Worm (Caenorhabditis elegans): ENCODE results near the gene T14B4.9.

The T14B4.9 gene

DNA sequence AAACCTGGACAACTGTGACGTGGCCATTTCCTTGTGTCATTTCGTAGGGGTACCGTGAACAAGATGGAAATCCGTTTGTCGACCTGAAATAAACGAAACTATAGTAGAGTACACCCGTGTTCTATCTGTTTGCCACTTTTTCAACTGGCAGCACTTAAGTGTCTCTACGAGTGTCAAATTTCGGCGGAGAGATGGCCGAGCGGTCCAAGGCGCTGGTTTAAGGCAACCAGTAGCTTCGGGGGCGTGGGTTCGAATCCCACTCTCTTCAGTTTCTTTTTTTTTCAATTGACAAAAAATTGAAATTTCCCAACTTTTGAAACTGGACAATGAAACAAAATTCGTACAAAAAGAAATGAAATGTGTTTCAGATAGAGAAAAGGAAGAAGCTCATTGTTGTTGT, 12.0 kb downstream of the T14B4.9 start:
- TF ChIP-seq sox-4 (tag; optimal IDR thresholded peaks at IDR 0.05) (no peak), swsn-7 (tag; optimal IDR thresholded peaks at IDR 0.05) (peak; percentile 32), dpl-1 (GFP tag; optimal IDR thresholded peaks at IDR 0.05) (peak in 2 of 3 experiments; percentile 1 to 14), alr-1 (tag; optimal IDR thresholded peaks at IDR 0.05; ENCODE audit: borderline replicate concordance) (no peak), mep-1 (tag; optimal IDR thresholded peaks at IDR 0.05) (peak; percentile 1), elt-3 (tag; optimal IDR thresholded peaks at IDR 0.05) (peak in 2 of 6 experiments; percentile 9 to 17), snu-23 (GFP tag; optimal IDR thresholded peaks at IDR 0.05) (peak; percentile 62), zag-1 (tag; optimal IDR thresholded peaks at IDR 0.05) (no peak), nhr-19 (GFP tag; conservative IDR thresholded peaks at IDR 0.05) (peak; percentile 64), mab-9 (GFP tag; IDR thresholded peaks at IDR 0.05) (no peak), mef-2 (tag; optimal IDR thresholded peaks at IDR 0.05) (no peak), grh-1 (GFP tag; IDR thresholded peaks at IDR 0.05) (0 out of 2 replicates have a peak, but pooled peaks have one; percentile 9), F16B12.6 (tag; optimal IDR thresholded peaks at IDR 0.05) (no peak), lsy-2 (tag; optimal IDR thresholded peaks at IDR 0.05) (peak; percentile 18 to 50), lin-35 (GFP tag; optimal IDR thresholded peaks at IDR 0.05) (peak; percentile 13 to 53), sptf-1 (tag; optimal IDR thresholded peaks at IDR 0.05) (no peak), ceh-63 (GFP tag; optimal IDR thresholded peaks at IDR 0.05) (no peak), nhr-76 (tag; optimal IDR thresholded peaks at IDR 0.05) (no peak), nhr-71 (tag; optimal IDR thresholded peaks at IDR 0.05) (peak; percentile 56), lin-15B (tag; optimal IDR thresholded peaks at IDR 0.05) (no peak), nhr-47 (tag; optimal IDR thresholded peaks at IDR 0.05) (peak; percentile 52), tlp-1 (tag; optimal IDR thresholded peaks at IDR 0.05) (no peak), aha-1 (tag; optimal IDR thresholded peaks at IDR 0.05) (no peak), fkh-4 (tag; optimal IDR thresholded peaks at IDR 0.05; ENCODE audit: borderline replicate concordance) (no peak), nhr-77 (tag; optimal IDR thresholded peaks at IDR 0.05) (peak; percentile 45), skn-1 (tag; optimal IDR thresholded peaks at IDR 0.05) (peak; percentile 7), unc-86 (tag; optimal IDR thresholded peaks at IDR 0.05) (no peak), nhr-20 (tag; optimal IDR thresholded peaks at IDR 0.05) (peak; percentile 85), hlh-4 (tag; optimal IDR thresholded peaks at IDR 0.05) (no peak), ceh-88 (GFP tag; IDR thresholded peaks at IDR 0.05) (no peak), nhr-90 (tag; optimal IDR thresholded peaks at IDR 0.05; ENCODE audit: poor library complexity) (peak; percentile 3), efl-1 (optimal IDR thresholded peaks at IDR 0.05) (peak in 1 of 2 experiments; percentile 31), efl-1 (GFP tag; optimal IDR thresholded peaks at IDR 0.05 in 1 of 2) (peak; percentile 17 to 89), lin-14 (GFP tag; optimal IDR thresholded peaks at IDR 0.05) (peak; percentile 46), irx-1 (tag; optimal IDR thresholded peaks at IDR 0.05) (peak; percentile 32), xbp-1 (tag; optimal IDR thresholded peaks at IDR 0.05) (peak; percentile 26), lir-3 (tag; optimal IDR thresholded peaks at IDR 0.05; ENCODE audit: poor library complexity) (peak; percentile 25), ama-1 (optimal IDR thresholded peaks at IDR 0.05) (no peak), egl-13 (tag; optimal IDR thresholded peaks at IDR 0.05) (no peak), ceh-82 (tag; optimal IDR thresholded peaks at IDR 0.05) (peak in 1 of 3 experiments; percentile 12), dsc-1 (tag; optimal IDR thresholded peaks at IDR 0.05) (peak; percentile 55), aly-2 (tag; optimal IDR thresholded peaks at IDR 0.05) (no peak), ceh-8 (GFP tag; optimal IDR thresholded peaks at IDR 0.05) (no peak), rnt-1 (tag; optimal IDR thresholded peaks at IDR 0.05) (peak; percentile 48)

DNA sequence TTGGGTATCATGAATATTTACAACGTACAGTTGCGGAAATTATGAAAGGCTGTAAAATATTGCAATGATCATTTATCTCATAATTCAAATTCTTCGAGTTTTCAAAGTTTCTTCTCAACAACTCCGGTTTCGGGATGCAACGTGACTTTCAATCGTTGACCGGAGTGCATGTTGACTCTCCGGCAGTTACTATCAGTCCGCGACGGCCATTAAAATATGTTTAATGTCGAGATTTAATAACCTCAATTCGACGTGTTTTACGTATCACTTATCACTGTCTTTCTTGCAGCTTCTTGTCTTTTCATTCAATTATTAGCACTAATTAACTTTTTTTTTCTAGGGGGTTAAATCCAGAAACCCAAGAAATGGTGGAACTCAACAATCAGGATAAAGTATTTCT, 15.4 kb downstream of the T14B4.9 start, which contains the start of gene tsp-10:
tsp-10 (plus strand) TSS at position 366 of the 400 bp plus-strand sequence.
- TF ChIP-seq snpc-4 (tag; optimal IDR thresholded peaks at IDR 0.05), result no peak
- TF ChIP-seq lir-3 (tag; optimal IDR thresholded peaks at IDR 0.05; ENCODE audit: poor library complexity), result no peak
- TF ChIP-seq mab-9 (GFP tag; IDR thresholded peaks at IDR 0.05), result no peak
- no peak for TF ChIP-seq aha-1 (tag; optimal IDR thresholded peaks at IDR 0.05)
- no peak for TF ChIP-seq pqm-1 (tag; optimal IDR thresholded peaks at IDR 0.05)
- TF ChIP-seq sptf-1 (tag; optimal IDR thresholded peaks at IDR 0.05), result no peak
- no peak for TF ChIP-seq fkh-10 (GFP tag; optimal IDR thresholded peaks at IDR 0.05)
- TF ChIP-seq dsc-1 (tag; optimal IDR thresholded peaks at IDR 0.05), result no peak
- no peak for TF ChIP-seq swsn-7 (tag; optimal IDR thresholded peaks at IDR 0.05)
- no peak for TF ChIP-seq nhr-71 (tag; optimal IDR thresholded peaks at IDR 0.05)
- TF ChIP-seq fos-1 (tag; optimal IDR thresholded peaks at IDR 0.05), result no peak
- no peak for TF ChIP-seq Y116A8C.19 (tag; optimal IDR thresholded peaks at IDR 0.05; ENCODE audit: borderline replicate concordance)
- TF ChIP-seq lsy-2 (tag; optimal IDR thresholded peaks at IDR 0.05), result no peak
- TF ChIP-seq nhr-28 (tag; optimal IDR thresholded peaks at IDR 0.05), result no peak
- TF ChIP-seq ceh-82 (tag; optimal IDR thresholded peaks at IDR 0.05), result no peak
- TF ChIP-seq unc-130 (tag; optimal IDR thresholded peaks at IDR 0.05), result no peak
- TF ChIP-seq tlp-1 (tag; optimal IDR thresholded peaks at IDR 0.05), result no peak
- no peak for TF ChIP-seq efl-1 (optimal IDR thresholded peaks at IDR 0.05)
- TF ChIP-seq efl-1 (GFP tag; optimal IDR thresholded peaks at IDR 0.05 in 1 of 2), result no peak

Measured in whole organism, L1 larva.